Worm (Caenorhabditis elegans) whole organism, L2 larva: ENCODE measurements around the gene srg-69.
A peak's percentile ranks its signal among the peaks of the same experiment; 100 is the strongest.

ENCODE experiments used
- C34F6.9 ChIP-seq: fragments of 150-350 bp; optimal IDR thresholded peaks from 2 replicates; lab custom pipeline; 2014; ENCODE audit warnings: missing biosample characterization, missing genetic modification characterization
- F13H6.1 ChIP-seq: sonication (generic microtip); optimal IDR thresholded peaks from 2 replicates; lab custom pipeline; 2016; ENCODE audit warnings: missing genetic modification characterization, missing compliant biosample characterization
- R02D3.7 ChIP-seq: fragments of 150-350 bp; optimal IDR thresholded peaks from 2 replicates; lab custom pipeline; 2014; ENCODE audit warnings: missing biosample characterization, missing genetic modification characterization
- ZK546.5 ChIP-seq: sonication (generic microtip); optimal IDR thresholded peaks from 2 replicates; lab custom pipeline; 2017; ENCODE audit warnings: missing biosample characterization, missing genetic modification characterization
- alr-1 ChIP-seq: fragments of 150-350 bp; optimal IDR thresholded peaks from 2 replicates; lab custom pipeline; 2014; ENCODE audit warnings: missing biosample characterization, missing genetic modification characterization
- aly-2 ChIP-seq: fragments of 150-350 bp; optimal IDR thresholded peaks from 2 replicates; lab custom pipeline; 2014; ENCODE audit warnings: missing biosample characterization, missing genetic modification characterization
- ama-1 ChIP-seq: fragments of 150-350 bp; optimal IDR thresholded peaks from 2 replicates; lab custom pipeline; 2018; ENCODE audit warnings: inconsistent platforms
- blmp-1 ChIP-seq: sonication (generic microtip); optimal IDR thresholded peaks from 2 replicates; lab custom pipeline; 2017; ENCODE audit warnings: missing genetic modification characterization, mild to moderate bottlenecking, missing compliant biosample characterization, antibody characterized with exemption, moderate library complexity; ENCODE audit not compliant: insufficient read depth
- ceh-16 ChIP-seq: fragments of 150-350 bp; optimal IDR thresholded peaks from 2 replicates; lab custom pipeline; 2014; ENCODE audit warnings: missing biosample characterization, missing genetic modification characterization
- ceh-82 ChIP-seq: fragments of 150-350 bp; optimal IDR thresholded peaks from 2 replicates; lab custom pipeline; 2014; ENCODE audit warnings: missing biosample characterization, missing genetic modification characterization
- crh-2 ChIP-seq: sonication (generic microtip); optimal IDR thresholded peaks from 2 replicates; lab custom pipeline; 2017; ENCODE audit warnings: missing biosample characterization, missing genetic modification characterization
- dmd-4 ChIP-seq: sonication (generic microtip); optimal IDR thresholded peaks from 2 replicates; lab custom pipeline; 2017; ENCODE audit warnings: missing biosample characterization, missing genetic modification characterization
- egl-27 ChIP-seq: sonication (generic microtip); optimal IDR thresholded peaks from 3 replicates; lab custom pipeline; 2017; ENCODE audit warnings: missing biosample characterization, missing genetic modification reagents, missing genetic modification characterization
- elt-1 ChIP-seq: fragments of 150-350 bp; optimal IDR thresholded peaks from 2 replicates; lab custom pipeline; 2014; ENCODE audit warnings: missing biosample characterization, missing genetic modification characterization
- elt-3 ChIP-seq: sonication (generic microtip); optimal IDR thresholded peaks from 2 replicates; lab custom pipeline; 2017; ENCODE audit warnings: missing biosample characterization, missing genetic modification characterization
- fos-1 ChIP-seq: fragments of 150-350 bp; optimal IDR thresholded peaks from 2 replicates; lab custom pipeline; 2014; ENCODE audit warnings: missing biosample characterization, missing genetic modification characterization
- gmeb-1 ChIP-seq: fragments of 150-350 bp; optimal IDR thresholded peaks from 2 replicates; lab custom pipeline; 2014; ENCODE audit warnings: missing biosample characterization, missing genetic modification characterization
- lin-13 ChIP-seq: fragments of 150-350 bp; optimal IDR thresholded peaks from 2 replicates; lab custom pipeline; 2014; ENCODE audit warnings: missing biosample characterization, missing genetic modification reagents, missing genetic modification characterization
- lsy-2 ChIP-seq, 2 experiments: fragments of 150-350 bp in 1 of 2; sonication (generic microtip) in 1 of 2; optimal IDR thresholded peaks; 2 replicates each; lab custom pipeline; 2014 to 2017; ENCODE audit warnings: missing biosample characterization in 2 of 2, missing genetic modification characterization in 2 of 2
- mab-5 ChIP-seq: fragments of 150-350 bp; optimal IDR thresholded peaks from 2 replicates; lab custom pipeline; 2014; ENCODE audit warnings: missing biosample characterization, missing genetic modification characterization
- mbf-1 ChIP-seq: sonication (generic microtip); optimal IDR thresholded peaks from 2 replicates; lab custom pipeline; 2017; ENCODE audit warnings: missing biosample characterization, missing genetic modification characterization
- mdl-1 ChIP-seq, 2 experiments: fragments of 150-350 bp in 1 of 2; sonication (generic microtip) in 1 of 2; optimal IDR thresholded peaks; 2 replicates each; lab custom pipeline; 2017; ENCODE audit warnings: missing biosample characterization in 2 of 2, missing genetic modification characterization in 2 of 2
- nhr-11 ChIP-seq: fragments of 150-350 bp; optimal IDR thresholded peaks from 2 replicates; lab custom pipeline; 2014; ENCODE audit warnings: missing biosample characterization, missing genetic modification characterization
- nhr-12 ChIP-seq: fragments of 150-350 bp; optimal IDR thresholded peaks from 2 replicates; lab custom pipeline; 2014; ENCODE audit warnings: missing biosample characterization, missing genetic modification characterization
- nhr-129 ChIP-seq: fragments of 150-350 bp; optimal IDR thresholded peaks from 2 replicates; lab custom pipeline; 2014; ENCODE audit warnings: missing biosample characterization, missing genetic modification characterization
- nhr-21 ChIP-seq: fragments of 150-350 bp; optimal IDR thresholded peaks from 2 replicates; lab custom pipeline; 2014; ENCODE audit warnings: missing biosample characterization, missing genetic modification characterization
- nhr-23 ChIP-seq: fragments of 150-350 bp; optimal IDR thresholded peaks from 2 replicates; lab custom pipeline; 2014; ENCODE audit warnings: missing biosample characterization, missing genetic modification reagents, missing genetic modification characterization
- nhr-25 ChIP-seq: fragments of 150-350 bp; sonication (generic microtip); optimal IDR thresholded peaks from 3 replicates; lab custom pipeline; 2014; ENCODE audit warnings: missing biosample characterization, missing genetic modification characterization
- nhr-6 ChIP-seq: fragments of 150-350 bp; optimal IDR thresholded peaks from 2 replicates; lab custom pipeline; 2014; ENCODE audit warnings: missing biosample characterization, missing genetic modification characterization
- nhr-77 ChIP-seq: fragments of 150-350 bp; optimal IDR thresholded peaks from 2 replicates; lab custom pipeline; 2014; ENCODE audit warnings: missing biosample characterization, missing genetic modification characterization
- peb-1 ChIP-seq: fragments of 150-350 bp; optimal IDR thresholded peaks from 2 replicates; lab custom pipeline; 2014; ENCODE audit warnings: missing biosample characterization, missing genetic modification characterization
- sem-4 ChIP-seq: fragments of 150-350 bp; optimal IDR thresholded peaks from 2 replicates; lab custom pipeline; 2014; ENCODE audit warnings: missing biosample characterization, missing genetic modification reagents, missing genetic modification characterization
- skn-1 ChIP-seq: sonication (generic microtip); optimal IDR thresholded peaks from 2 replicates; lab custom pipeline; 2017; ENCODE audit warnings: missing biosample characterization, missing genetic modification characterization
- sma-3 ChIP-seq: sonication (generic microtip); optimal IDR thresholded peaks from 2 replicates; lab custom pipeline; 2016; ENCODE audit warnings: missing genetic modification reagents, missing genetic modification characterization, missing compliant biosample characterization
- sma-9 ChIP-seq, 2 experiments: fragments of 150-350 bp in 1 of 2; sonication (generic microtip) in 1 of 2; optimal IDR thresholded peaks; 2 replicates each; lab custom pipeline; 2014 to 2016; ENCODE audit warnings: missing genetic modification characterization in 2 of 2, mild to moderate bottlenecking in 1 of 2, missing biosample characterization in 1 of 2, missing compliant biosample characterization in 1 of 2, missing genetic modification reagents in 1 of 2, moderate library complexity in 1 of 2
- unc-39 ChIP-seq: fragments of 150-350 bp; optimal IDR thresholded peaks from 2 replicates; lab custom pipeline; 2014; ENCODE audit warnings: missing biosample characterization, missing genetic modification characterization
- unc-62 ChIP-seq: fragments of 150-350 bp; optimal IDR thresholded peaks from 2 replicates; lab custom pipeline; 2014; ENCODE audit warnings: missing biosample characterization, missing genetic modification reagents, missing genetic modification characterization
- zag-1 ChIP-seq: fragments of 150-350 bp; optimal IDR thresholded peaks from 2 replicates; lab custom pipeline; 2014; ENCODE audit warnings: missing biosample characterization, missing genetic modification characterization
- ztf-1 ChIP-seq: fragments of 200-800 bp; sonication (Bioruptor generic); conservative IDR thresholded peaks from 2 replicates; pipeline ENCODE4 v1.3.6; 2022; ENCODE audit warnings: missing genetic modification characterization, missing compliant biosample characterization
- ztf-11 ChIP-seq: sonication (generic microtip); optimal IDR thresholded peaks from 2 replicates; lab custom pipeline; 2017; ENCODE audit warnings: missing biosample characterization, missing genetic modification characterization
- ztf-4 ChIP-seq: fragments of 150-350 bp; optimal IDR thresholded peaks from 2 replicates; lab custom pipeline; 2014; ENCODE audit warnings: missing biosample characterization, missing genetic modification characterization

srg-69 gene

DNA sequence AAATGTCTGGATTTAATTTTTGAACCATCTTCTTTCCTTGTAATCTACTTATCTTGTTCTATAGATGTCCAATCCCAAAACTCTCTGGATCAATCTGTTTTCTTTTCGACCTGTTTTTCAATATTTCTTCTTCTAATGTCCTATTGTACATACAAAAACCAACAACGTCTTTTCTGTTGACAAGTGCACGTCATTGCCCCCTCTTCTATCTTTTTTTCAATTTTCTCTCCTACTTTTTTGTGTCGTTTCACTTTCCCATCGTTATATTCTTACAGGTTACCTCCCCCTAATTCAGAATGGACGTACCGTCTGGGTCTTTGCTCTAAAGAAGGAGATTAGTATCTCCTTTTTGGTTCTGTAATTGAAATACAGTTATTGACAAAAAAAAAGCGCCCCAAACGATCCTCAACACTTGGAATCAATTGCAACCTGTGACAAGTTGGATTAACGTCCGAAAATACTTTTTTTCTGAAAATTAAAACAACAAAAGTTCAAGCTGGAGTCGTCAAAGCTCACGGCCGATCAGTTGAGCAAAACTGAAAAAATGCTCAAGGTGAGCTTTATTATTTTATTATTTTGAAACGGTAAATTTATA is 32.7 kb upstream of the srg-69 start, which contains the start of gene vhp-1:
vhp-1 (plus strand) TSS at position 545 of the 595 bp plus-strand sequence.
- TF ChIP-seq elt-1 (tag; lab: Kevin White, UChicago) (no peak), egl-27 (tag; lab: Kevin White, UChicago) (no peak), nhr-129 (tag; lab: Kevin White, UChicago) (peak; percentile 2), blmp-1 (tag; lab: Kevin White, UChicago) (peak; percentile 57), sma-9 (GFP tag; optimal IDR thresholded peaks at IDR 0.05; lab: Kevin White, UChicago) (peak; percentile 16), sma-9 (tag; optimal IDR thresholded peaks at IDR 0.05; lab: Kevin White, UChicago) (no peak), nhr-25 (tag; lab: Kevin White, UChicago) (peak; percentile 4)

ce11 chrII:5323773-5324172 is 31.7 kb upstream of the srg-69 start:
- TF ChIP-seq sem-4 (tag; lab: Kevin White, UChicago): no peak
- TF ChIP-seq nhr-25 (tag; lab: Kevin White, UChicago): no peak
- TF ChIP-seq F13H6.1 (tag; lab: Kevin White, UChicago): peak; percentile 62
- no peak for TF ChIP-seq alr-1 (tag; lab: Kevin White, UChicago)
- TF ChIP-seq C34F6.9 (tag; lab: Kevin White, UChicago): no peak
- no peak for TF ChIP-seq nhr-12 (tag; lab: Kevin White, UChicago)
- TF ChIP-seq crh-2: peak; percentile 40
- TF ChIP-seq sma-9 (GFP tag; optimal IDR thresholded peaks at IDR 0.05; lab: Kevin White, UChicago): peak; percentile 93
- TF ChIP-seq sma-9 (tag; optimal IDR thresholded peaks at IDR 0.05; lab: Kevin White, UChicago): no peak
- no peak for TF ChIP-seq ama-1 (lab: Kevin White, UChicago)
- TF ChIP-seq nhr-6 (tag; lab: Kevin White, UChicago): no peak
- TF ChIP-seq aly-2 (tag; lab: Kevin White, UChicago): no peak
- no peak for TF ChIP-seq nhr-23
- no peak for TF ChIP-seq elt-3 (tag; lab: Kevin White, UChicago)
- TF ChIP-seq ZK546.5 (tag; lab: Kevin White, UChicago): no peak
- TF ChIP-seq mab-5 (tag; lab: Kevin White, UChicago): no peak
- TF ChIP-seq mdl-1 (tag; optimal IDR thresholded peaks at IDR 0.05; lab: Kevin White, UChicago): no peak
- TF ChIP-seq blmp-1 (tag; lab: Kevin White, UChicago): no peak
- TF ChIP-seq ceh-16 (tag; lab: Kevin White, UChicago): no peak
- no peak for TF ChIP-seq R02D3.7
- TF ChIP-seq skn-1 (tag; lab: Kevin White, UChicago): no peak
- no peak for TF ChIP-seq nhr-77 (tag; lab: Kevin White, UChicago)
- TF ChIP-seq sma-3: peak; percentile 20
- peak; percentile 98 for TF ChIP-seq fos-1 (tag; lab: Kevin White, UChicago)
- TF ChIP-seq unc-62 (GFP tag; lab: Kevin White, UChicago): no peak
- TF ChIP-seq zag-1 (tag; lab: Kevin White, UChicago): no peak
- no peak for TF ChIP-seq peb-1
- peak; percentile 39 for TF ChIP-seq gmeb-1 (tag; lab: Kevin White, UChicago)
- TF ChIP-seq nhr-21 (tag; lab: Kevin White, UChicago): peak; percentile 14

- TF ChIP-seq unc-39 (no peak), nhr-25 (tag; lab: Kevin White, UChicago) (peak; percentile 65)
- TF ChIP-seq, all 48 proteins: peak for 1
Observed at ce11 chrII:5324653-5325052, 30.8 kb upstream of the srg-69 start.

DNA sequence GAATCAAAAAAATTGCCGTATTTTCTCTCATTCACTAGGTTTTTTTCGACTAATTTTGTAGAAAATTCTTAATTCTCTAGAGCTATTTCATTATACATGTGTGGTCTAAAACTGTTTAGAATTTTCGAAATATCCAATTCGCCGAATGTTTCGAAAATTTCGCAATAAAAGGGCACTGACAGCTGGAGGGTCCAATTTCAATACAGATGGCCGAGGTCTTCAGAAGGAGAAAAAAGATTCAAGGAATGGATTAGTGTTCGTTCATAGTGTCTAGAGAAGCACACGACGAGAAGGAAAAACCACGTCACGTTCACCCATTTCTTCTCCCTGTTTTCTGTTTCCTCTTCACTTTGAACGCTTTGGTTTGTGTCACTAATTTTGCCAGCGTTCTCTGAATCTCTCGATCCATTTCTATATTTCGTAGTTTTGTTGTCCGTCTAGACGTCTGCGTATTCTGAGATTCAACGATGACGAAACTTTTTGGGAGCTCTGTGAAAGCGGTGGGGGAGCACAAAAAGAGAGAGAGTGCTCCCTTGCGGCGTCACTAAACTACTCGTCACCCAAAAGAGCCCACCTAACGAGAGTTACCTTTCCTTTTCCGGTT is 29.4 kb upstream of the srg-69 start:
- peak; percentile 68 for TF ChIP-seq fos-1 (tag; lab: Kevin White, UChicago)
- peak; percentile 83 for TF ChIP-seq F13H6.1 (tag; lab: Kevin White, UChicago)
- peak; percentile 33 to 76 for TF ChIP-seq lsy-2 (tag; optimal IDR thresholded peaks at IDR 0.05; lab: Kevin White, UChicago)
- peak; percentile 90 for TF ChIP-seq C34F6.9 (tag; lab: Kevin White, UChicago)
- peak; percentile 21 to 67 for TF ChIP-seq mdl-1 (tag; optimal IDR thresholded peaks at IDR 0.05; lab: Kevin White, UChicago)
- TF ChIP-seq egl-27 (tag; lab: Kevin White, UChicago): peak; percentile 78
- TF ChIP-seq nhr-129 (tag; lab: Kevin White, UChicago): peak; percentile 91
- no peak for TF ChIP-seq nhr-77 (tag; lab: Kevin White, UChicago)
- no peak for TF ChIP-seq ztf-11
- no peak for TF ChIP-seq gmeb-1 (tag; lab: Kevin White, UChicago)
- peak; percentile 15 for TF ChIP-seq sma-3
- peak; percentile 19 for TF ChIP-seq nhr-6 (tag; lab: Kevin White, UChicago)
- no peak for TF ChIP-seq ZK546.5 (tag; lab: Kevin White, UChicago)
- TF ChIP-seq blmp-1 (tag; lab: Kevin White, UChicago): no peak
- TF ChIP-seq mab-5 (tag; lab: Kevin White, UChicago): no peak
- TF ChIP-seq ztf-4 (tag; lab: Kevin White, UChicago): peak; percentile 30
- peak; percentile 24 for TF ChIP-seq sem-4 (tag; lab: Kevin White, UChicago)
- TF ChIP-seq nhr-12 (tag; lab: Kevin White, UChicago): no peak
- no peak for TF ChIP-seq nhr-23
- TF ChIP-seq ceh-82 (tag; lab: Kevin White, UChicago): no peak
- no peak for TF ChIP-seq mbf-1 (tag; lab: Kevin White, UChicago)
- TF ChIP-seq lin-13: no peak
- TF ChIP-seq nhr-21 (tag; lab: Kevin White, UChicago): peak; percentile 52
- TF ChIP-seq nhr-11 (tag; lab: Kevin White, UChicago): no peak
- no peak for TF ChIP-seq dmd-4 (tag; lab: Kevin White, UChicago)
- no peak for TF ChIP-seq peb-1
- no peak for TF ChIP-seq ztf-1 (GFP tag; lab: Robert Waterston, UW)
- no peak for TF ChIP-seq unc-62 (GFP tag; lab: Kevin White, UChicago)
- no peak for TF ChIP-seq R02D3.7
- TF ChIP-seq sma-9 (GFP tag; optimal IDR thresholded peaks at IDR 0.05; lab: Kevin White, UChicago): peak; percentile 85
- peak; percentile 21 for TF ChIP-seq sma-9 (tag; optimal IDR thresholded peaks at IDR 0.05; lab: Kevin White, UChicago)
